Worm (Caenorhabditis elegans): ENCODE data around the gene F32D8.14.

The F32D8.14 gene

ce11 chrV:10921747-10922146 lies 27.2 kb upstream of the F32D8.14 start, which contains the start of gene nas-31:
Gene nas-31, minus strand, starts transcription at chrV:10921847.
- no peak for TF ChIP-seq W03F9.2 (tag; optimal IDR thresholded peaks at IDR 0.05)
- no peak for TF ChIP-seq him-1 (tag; optimal IDR thresholded peaks at IDR 0.05)
- no peak for TF ChIP-seq dao-5 (tag; optimal IDR thresholded peaks at IDR 0.05)

ce11 chrV:10918373-10918772 lies 23.8 kb upstream of the F32D8.14 start, which contains the start of gene F58B4.2:
Gene F58B4.2, minus strand, starts transcription at chrV:10918473.
- TF ChIP-seq W03F9.2 (tag; optimal IDR thresholded peaks at IDR 0.05) (no peak), him-1 (tag; optimal IDR thresholded peaks at IDR 0.05) (no peak), dao-5 (tag; optimal IDR thresholded peaks at IDR 0.05) (no peak)

ce11 chrV:10915922-10916321 lies 21.3 kb upstream of the F32D8.14 start:
- no peak for TF ChIP-seq W03F9.2 (tag; optimal IDR thresholded peaks at IDR 0.05)
- no peak for TF ChIP-seq dao-5 (tag; optimal IDR thresholded peaks at IDR 0.05)
- TF ChIP-seq him-1 (tag; optimal IDR thresholded peaks at IDR 0.05) = no peak

ce11 chrV:10909959-10910358 lies 15.4 kb upstream of the F32D8.14 start:
- no peak for TF ChIP-seq him-1 (tag; optimal IDR thresholded peaks at IDR 0.05)
- no peak for TF ChIP-seq W03F9.2 (tag; optimal IDR thresholded peaks at IDR 0.05)
- no peak for TF ChIP-seq dao-5 (tag; optimal IDR thresholded peaks at IDR 0.05)

- TF ChIP-seq dao-5 (tag; optimal IDR thresholded peaks at IDR 0.05) (no peak), him-1 (tag; optimal IDR thresholded peaks at IDR 0.05) (no peak), W03F9.2 (tag; optimal IDR thresholded peaks at IDR 0.05) (no peak)
These were observed 14.5 kb upstream of the F32D8.14 start, which contains the start of gene zzz-1 for ce11 chrV:10909071-10909470. Gene zzz-1, minus strand, starts transcription at chrV:10909171.

- TF ChIP-seq dao-5 (tag; optimal IDR thresholded peaks at IDR 0.05) = no peak
- no peak for TF ChIP-seq W03F9.2 (tag; optimal IDR thresholded peaks at IDR 0.05)
- no peak for TF ChIP-seq him-1 (tag; optimal IDR thresholded peaks at IDR 0.05)
These were observed 10.2 kb upstream of the F32D8.14 start for ce11 chrV:10904795-10905194.

ce11 chrV:10903748-10904147 lies 9.2 kb upstream of the F32D8.14 start, which contains the start of gene F32D8.15:
Gene F32D8.15, plus strand, starts transcription at chrV:10904048.
- TF ChIP-seq dao-5 (tag; optimal IDR thresholded peaks at IDR 0.05) (no peak), him-1 (tag; optimal IDR thresholded peaks at IDR 0.05) (no peak), W03F9.2 (tag; optimal IDR thresholded peaks at IDR 0.05) (no peak)

- TF ChIP-seq him-1 (tag; optimal IDR thresholded peaks at IDR 0.05) (no peak), W03F9.2 (tag; optimal IDR thresholded peaks at IDR 0.05) (no peak), dao-5 (tag; optimal IDR thresholded peaks at IDR 0.05) (no peak)
These were observed 8.1 kb upstream of the F32D8.14 start, which contains the start of gene F32D8.8 for ce11 chrV:10902682-10903081. Gene F32D8.8, minus strand, starts transcription at chrV:10902782.

- TF ChIP-seq dao-5 (tag; optimal IDR thresholded peaks at IDR 0.05) (no peak), him-1 (tag; optimal IDR thresholded peaks at IDR 0.05) (no peak), W03F9.2 (tag; optimal IDR thresholded peaks at IDR 0.05) (no peak)
These were observed 6.5 kb upstream of the F32D8.14 start, which contains the start of gene spp-16 for ce11 chrV:10901125-10901524. Gene spp-16, minus strand, starts transcription at chrV:10901303.

ce11 chrV:10898629-10899028 lies 4.0 kb upstream of the F32D8.14 start:
- no peak for TF ChIP-seq dao-5 (tag; optimal IDR thresholded peaks at IDR 0.05)
- no peak for TF ChIP-seq him-1 (tag; optimal IDR thresholded peaks at IDR 0.05)
- TF ChIP-seq W03F9.2 (tag; optimal IDR thresholded peaks at IDR 0.05) = no peak

- no peak for TF ChIP-seq W03F9.2 (tag; optimal IDR thresholded peaks at IDR 0.05)
- TF ChIP-seq dao-5 (tag; optimal IDR thresholded peaks at IDR 0.05) = no peak
- TF ChIP-seq him-1 (tag; optimal IDR thresholded peaks at IDR 0.05) = no peak
These were observed 3.5 kb upstream of the F32D8.14 start, which contains the start of gene F32D8.7 for ce11 chrV:10898107-10898506. Gene F32D8.7, plus strand, starts transcription at chrV:10898435.

ce11 chrV:10897172-10897571 lies 2.6 kb upstream of the F32D8.14 start:
- TF ChIP-seq dao-5 (tag; optimal IDR thresholded peaks at IDR 0.05) (peak; percentile 43), W03F9.2 (tag; optimal IDR thresholded peaks at IDR 0.05) (peak; percentile 97), him-1 (tag; optimal IDR thresholded peaks at IDR 0.05) (peak; percentile 97)

ce11 chrV:10897106-10897171 lies 2.4 kb upstream of the F32D8.14 start, which contains the start of gene sec-61.G:
Gene sec-61.G, minus strand, starts transcription at chrV:10897143.
- TF ChIP-seq W03F9.2 (tag; optimal IDR thresholded peaks at IDR 0.05) = no peak
- TF ChIP-seq dao-5 (tag; optimal IDR thresholded peaks at IDR 0.05) = no peak
- no peak for TF ChIP-seq him-1 (tag; optimal IDR thresholded peaks at IDR 0.05)

- no peak for TF ChIP-seq dao-5 (tag; optimal IDR thresholded peaks at IDR 0.05)
These were observed 2.1 kb upstream of the F32D8.14 start for ce11 chrV:10896706-10897105.

- TF ChIP-seq dao-5 (tag; optimal IDR thresholded peaks at IDR 0.05) (no peak), W03F9.2 (tag; optimal IDR thresholded peaks at IDR 0.05) (no peak), him-1 (tag; optimal IDR thresholded peaks at IDR 0.05) (no peak)
These were observed 1.7 kb upstream of the F32D8.14 start, which contains the start of gene F32D8.13 for ce11 chrV:10896295-10896694. Gene F32D8.13, minus strand, starts transcription at chrV:10896543.
